Fruit fly (Drosophila melanogaster): Measurements from ENCODE around the gene CG17919.

CG17919 gene

dm6 chr3R:6393515-6394246, 49.9 kb downstream of the CG17919 start:
- TF ChIP-seq exex (tag; optimal IDR thresholded peaks at IDR 0.05) (no peak), CG34376 (GFP tag; optimal IDR thresholded peaks at IDR 0.05) (peak; percentile 6), sd (tag; optimal IDR thresholded peaks at IDR 0.05) (peak; percentile 97), CG17568 (GFP tag; optimal IDR thresholded peaks at IDR 0.05) (no peak), nom (GFP tag; optimal IDR thresholded peaks at IDR 0.05) (peak; percentile 15), odd (GFP tag; optimal IDR thresholded peaks at IDR 0.05) (no peak), CG2889 (GFP tag; IDR thresholded peaks at IDR 0.05) (no peak), Atf3 (GFP tag; optimal IDR thresholded peaks at IDR 0.05) (no peak), cg (GFP tag; optimal IDR thresholded peaks at IDR 0.05) (peak; percentile 7), pros (GFP tag; optimal IDR thresholded peaks at IDR 0.05) (peak; percentile 30), CG43689 (GFP tag; IDR thresholded peaks at IDR 0.05) (no peak), Scr (GFP tag; IDR thresholded peaks at IDR 0.05; ENCODE audit: partially characterized antibody) (no peak), CG12659 (GFP tag; optimal IDR thresholded peaks at IDR 0.05) (no peak), nau (GFP tag; optimal IDR thresholded peaks at IDR 0.05) (no peak), Ets65A (GFP tag) (peak; percentile 76), Med (GFP tag) (peak; percentile 16), Atf-2 (GFP tag; optimal IDR thresholded peaks at IDR 0.05) (no peak), CG3065 (GFP tag; optimal IDR thresholded peaks at IDR 0.05) (no peak), YL-1 (GFP tag; optimal IDR thresholded peaks at IDR 0.05) (no peak), Rfx (GFP tag; IDR thresholded peaks at IDR 0.05) (no peak), CG12769 (tag; optimal IDR thresholded peaks at IDR 0.05) (peak; percentile 44), wdn (GFP tag; IDR thresholded peaks at IDR 0.05) (no peak), crol (GFP tag; IDR thresholded peaks at IDR 0.05) (0 out of 2 replicates have a peak, but pooled peaks have one; percentile 6), HLHmδ (GFP tag; optimal IDR thresholded peaks at IDR 0.05) (no peak)

DNA sequence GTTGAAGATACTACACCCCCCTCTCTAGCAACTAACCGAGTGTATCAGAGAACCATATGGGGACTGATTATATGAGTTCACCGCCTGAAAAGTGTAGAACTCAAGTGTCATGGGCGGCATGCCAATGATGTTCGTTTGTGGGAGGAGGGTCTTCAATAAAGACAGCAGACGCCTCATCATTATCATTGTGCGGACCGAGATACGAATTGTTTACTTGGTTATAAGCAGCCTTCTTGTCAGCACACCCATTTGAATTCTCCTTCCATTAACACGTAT, 50.4 kb downstream of the CG17919 start:
- peak; percentile 62 for TF ChIP-seq exex (tag; optimal IDR thresholded peaks at IDR 0.05)
- TF ChIP-seq sd (tag; optimal IDR thresholded peaks at IDR 0.05) = peak; percentile 79
- peak; percentile 81 for TF ChIP-seq twi (tag; optimal IDR thresholded peaks at IDR 0.05)
- TF ChIP-seq D19B (GFP tag; optimal IDR thresholded peaks at IDR 0.05) = no peak
- TF ChIP-seq Med (GFP tag) = peak; percentile 37
- TF ChIP-seq kah (GFP tag; optimal IDR thresholded peaks at IDR 0.05) = peak; percentile 6
- no peak for TF ChIP-seq Sox102F (GFP tag; optimal IDR thresholded peaks at IDR 0.05)
- TF ChIP-seq sens-2 (GFP tag; IDR thresholded peaks at IDR 0.05) = no peak
- no peak for TF ChIP-seq repo (GFP tag; optimal IDR thresholded peaks at IDR 0.05)
- peak; percentile 69 for TF ChIP-seq mirr (GFP tag; optimal IDR thresholded peaks at IDR 0.05)
- peak; percentile 25 for TF ChIP-seq D19A (tag; optimal IDR thresholded peaks at IDR 0.05)
- 0 out of 4 replicates have a peak, but pooled peaks have one; percentile 60 for TF ChIP-seq chinmo (GFP tag; IDR thresholded peaks at IDR 0.05; ENCODE audit: partially characterized antibody)
- TF ChIP-seq CG10543 (GFP tag; optimal IDR thresholded peaks at IDR 0.05) = peak; percentile 1
- no peak for TF ChIP-seq Antp (GFP tag; optimal IDR thresholded peaks at IDR 0.05)
- TF ChIP-seq crol (GFP tag; IDR thresholded peaks at IDR 0.05) = peak; percentile 25; the same call in 1 of the 2 replicates
- TF ChIP-seq Pdp1 (GFP tag; optimal IDR thresholded peaks at IDR 0.05) = peak in 1 of 2 experiments; percentile 26
- TF ChIP-seq gro (GFP tag; optimal IDR thresholded peaks at IDR 0.05) = peak; percentile 23
- peak in 1 of 2 experiments; percentile 48 for TF ChIP-seq eve (GFP tag; optimal IDR thresholded peaks at IDR 0.05)
- peak in 1 of 2 experiments; percentile 71 for TF ChIP-seq Hr78 (GFP tag; optimal IDR thresholded peaks at IDR 0.05)
- TF ChIP-seq sug (tag; optimal IDR thresholded peaks at IDR 0.05) = peak; percentile 49

Data from whole organism, embryonic.